Worm (Caenorhabditis elegans) whole organism, L1 larva: ENCODE measurements around the gene C48B4.11.

ENCODE experiments used
- C04F5.9 ChIP-seq: sonication (generic microtip); optimal IDR thresholded peaks from 2 replicates; lab custom pipeline; 2016; ENCODE audit warnings: missing genetic modification characterization, missing compliant biosample characterization
- C34B4.2 ChIP-seq: sonication (generic microtip); optimal IDR thresholded peaks from 2 replicates; lab custom pipeline; 2017; ENCODE audit warnings: mild to moderate bottlenecking, missing genetic modification characterization, missing compliant biosample characterization
- F16B12.6 ChIP-seq: fragments of 150-350 bp; optimal IDR thresholded peaks from 2 replicates; lab custom pipeline; 2014; ENCODE audit warnings: missing biosample characterization, missing genetic modification characterization
- Y116A8C.19 ChIP-seq: sonication (generic microtip); optimal IDR thresholded peaks from 2 replicates; lab custom pipeline; 2016; ENCODE audit warnings: missing compliant biosample characterization, missing genetic modification characterization, borderline replicate concordance
- alr-1 ChIP-seq: fragments of 200-800 bp; sonication (Bioruptor generic); optimal IDR thresholded peaks from 2 replicates; lab custom pipeline; 2018; ENCODE audit warnings: borderline replicate concordance, mild to moderate bottlenecking, missing genetic modification characterization, missing compliant biosample characterization
- aly-2 ChIP-seq: fragments of 150-350 bp; optimal IDR thresholded peaks from 2 replicates; lab custom pipeline; 2014; ENCODE audit warnings: missing biosample characterization, missing genetic modification characterization
- blmp-1 ChIP-seq: fragments of 150-350 bp; optimal IDR thresholded peaks from 2 replicates; lab custom pipeline; 2014; ENCODE audit warnings: missing biosample characterization, missing genetic modification characterization
- ceh-8 ChIP-seq: fragments of 200-800 bp; sonication (Bioruptor generic); optimal IDR thresholded peaks from 2 replicates; lab custom pipeline; 2018; ENCODE audit warnings: mild to moderate bottlenecking, missing genetic modification characterization, moderate library complexity, missing compliant biosample characterization
- ceh-88 ChIP-seq: fragments of 200-800 bp; sonication (Bioruptor generic); IDR thresholded peaks from 2 replicates; pipeline ENCODE4 v1.3.6; 2022; ENCODE audit warnings: missing genetic modification characterization, missing compliant biosample characterization
- ceh-90 ChIP-seq: sonication (generic microtip); optimal IDR thresholded peaks from 2 replicates; lab custom pipeline; 2016; ENCODE audit warnings: missing genetic modification characterization, missing compliant biosample characterization
- ces-1 ChIP-seq: fragments of 150-350 bp; optimal IDR thresholded peaks from 2 replicates; lab custom pipeline; 2014; ENCODE audit warnings: missing biosample characterization, missing genetic modification reagents, missing genetic modification characterization
- dpl-1 ChIP-seq, 3 experiments: fragments of 150-350 bp in 2 of 3; sonication (generic microtip) in 1 of 3; optimal IDR thresholded peaks; 2 replicates each; lab custom pipeline; 2014 to 2017; ENCODE audit warnings: missing biosample characterization in 3 of 3, missing genetic modification characterization in 3 of 3, missing genetic modification reagents in 3 of 3
- dsc-1 ChIP-seq: sonication (generic microtip); optimal IDR thresholded peaks from 2 replicates; lab custom pipeline; 2016; ENCODE audit warnings: mild to moderate bottlenecking, missing genetic modification characterization, missing compliant biosample characterization
- efl-1 ChIP-seq, 4 experiments: fragments of 150-350 bp; optimal IDR thresholded peaks in 3 of 4; peaks in 1 of 4; 1 replicate in 1 of 4; 2 replicates in 3 of 4; lab custom pipeline; 2014; ENCODE audit warnings: missing biosample characterization in 2 of 4, missing genetic modification characterization in 2 of 4, missing genetic modification reagents in 2 of 4
- efl-3 ChIP-seq: fragments of 200-800 bp; sonication (Bioruptor generic); optimal IDR thresholded peaks from 2 replicates; lab custom pipeline; 2018; ENCODE audit warnings: mild to moderate bottlenecking, missing genetic modification characterization, missing compliant biosample characterization
- egl-13 ChIP-seq: sonication (generic microtip); optimal IDR thresholded peaks from 2 replicates; lab custom pipeline; 2016; ENCODE audit warnings: missing genotype, missing genetic modification reagents, missing genetic modification characterization, missing compliant biosample characterization
- egl-27 ChIP-seq, 2 experiments: fragments of 150-350 bp in 1 of 2; sonication (generic microtip); optimal IDR thresholded peaks; 3 replicates each; lab custom pipeline; 2017 to 2018; ENCODE audit warnings: missing biosample characterization in 2 of 2, missing genetic modification characterization in 2 of 2, missing genetic modification reagents in 2 of 2
- elt-2 ChIP-seq: sonication (generic microtip); optimal IDR thresholded peaks from 2 replicates; lab custom pipeline; 2016; ENCODE audit warnings: missing genetic modification characterization, mild to moderate bottlenecking, inconsistent platforms, missing compliant biosample characterization, missing genetic modification reagents
- ets-5 ChIP-seq: fragments of 200-800 bp; sonication (Bioruptor generic); IDR thresholded peaks from 2 replicates; pipeline ENCODE4 v1.3.6; 2022; ENCODE audit warnings: missing genetic modification characterization, missing compliant biosample characterization
- fkh-10 ChIP-seq: sonication (generic microtip); optimal IDR thresholded peaks from 2 replicates; lab custom pipeline; 2017; ENCODE audit warnings: missing biosample characterization, missing genetic modification reagents, missing genetic modification characterization
- fkh-8 ChIP-seq: sonication (generic microtip); optimal IDR thresholded peaks from 2 replicates; lab custom pipeline; 2016; ENCODE audit warnings: mild to moderate bottlenecking, missing genetic modification characterization, missing compliant biosample characterization
- fos-1 ChIP-seq: fragments of 150-350 bp; optimal IDR thresholded peaks from 2 replicates; lab custom pipeline; 2014; ENCODE audit warnings: missing biosample characterization, missing genetic modification characterization
- hlh-4 ChIP-seq: sonication (generic microtip); optimal IDR thresholded peaks from 2 replicates; lab custom pipeline; 2016; ENCODE audit warnings: mild to moderate bottlenecking, missing genetic modification characterization, missing compliant biosample characterization
- hpl-2 ChIP-seq: fragments of 150-350 bp; optimal IDR thresholded peaks from 2 replicates; lab custom pipeline; 2014; ENCODE audit warnings: missing biosample characterization, missing genetic modification reagents, missing genetic modification characterization
- irx-1 ChIP-seq: sonication (generic microtip); optimal IDR thresholded peaks from 2 replicates; lab custom pipeline; 2016; ENCODE audit warnings: missing genetic modification characterization, missing compliant biosample characterization
- lin-39 ChIP-seq: fragments of 150-350 bp; optimal IDR thresholded peaks from 2 replicates; lab custom pipeline; 2014; ENCODE audit warnings: missing biosample characterization, missing genetic modification reagents, missing genetic modification characterization
- mef-2 ChIP-seq: fragments of 150-350 bp; optimal IDR thresholded peaks from 2 replicates; lab custom pipeline; 2014; ENCODE audit warnings: missing biosample characterization, missing genetic modification characterization
- mep-1 ChIP-seq: fragments of 150-350 bp; optimal IDR thresholded peaks from 2 replicates; lab custom pipeline; 2014; ENCODE audit warnings: missing biosample characterization, missing genetic modification characterization
- nhr-12 ChIP-seq: sonication (generic microtip); optimal IDR thresholded peaks from 2 replicates; lab custom pipeline; 2017; ENCODE audit warnings: missing biosample characterization, missing genetic modification characterization
- nhr-19 ChIP-seq: fragments of 200-800 bp; sonication (Bioruptor generic); conservative IDR thresholded peaks from 2 replicates; pipeline ENCODE4 v1.3.6; 2022; ENCODE audit warnings: missing genetic modification characterization, missing compliant biosample characterization
- nhr-20 ChIP-seq: sonication (generic microtip); optimal IDR thresholded peaks from 2 replicates; lab custom pipeline; 2016; ENCODE audit warnings: mild to moderate bottlenecking, missing genetic modification characterization, missing compliant biosample characterization
- nhr-47 ChIP-seq: sonication (generic microtip); optimal IDR thresholded peaks from 2 replicates; lab custom pipeline; 2016; ENCODE audit warnings: mild to moderate bottlenecking, missing genetic modification characterization, moderate library complexity, missing compliant biosample characterization
- nhr-71 ChIP-seq: sonication (generic microtip); optimal IDR thresholded peaks from 2 replicates; lab custom pipeline; 2016; ENCODE audit warnings: mild to moderate bottlenecking, missing genetic modification characterization, moderate library complexity, missing compliant biosample characterization
- nhr-76 ChIP-seq: sonication (generic microtip); optimal IDR thresholded peaks from 2 replicates; lab custom pipeline; 2017; ENCODE audit warnings: missing biosample characterization, missing genetic modification characterization
- nhr-85 ChIP-seq: sonication (generic microtip); peaks from one replicate; lab custom pipeline; 2016; ENCODE audit warnings: missing genetic modification characterization, inconsistent platforms, missing compliant biosample characterization
- nhr-90 ChIP-seq: sonication (generic microtip); optimal IDR thresholded peaks from 2 replicates; lab custom pipeline; 2016; ENCODE audit warnings: mild to moderate bottlenecking, missing genetic modification characterization, missing compliant biosample characterization; ENCODE audit not compliant: poor library complexity
- pag-3 ChIP-seq: sonication (generic microtip); optimal IDR thresholded peaks from 2 replicates; lab custom pipeline; 2017; ENCODE audit warnings: missing genetic modification characterization, mild to moderate bottlenecking, missing compliant biosample characterization, antibody characterized with exemption, borderline replicate concordance; ENCODE audit not compliant: insufficient read depth
- pax-3 ChIP-seq: fragments of 200-800 bp; sonication (Bioruptor generic); optimal IDR thresholded peaks from 2 replicates; lab custom pipeline; 2018; ENCODE audit warnings: mild to moderate bottlenecking, missing genetic modification characterization, moderate library complexity, missing compliant biosample characterization
- pqm-1 ChIP-seq: sonication (generic microtip); optimal IDR thresholded peaks from 3 replicates; lab custom pipeline; 2017; ENCODE audit warnings: missing biosample characterization, missing genetic modification characterization
- rnt-1 ChIP-seq: sonication (generic microtip); optimal IDR thresholded peaks from 2 replicates; lab custom pipeline; 2016; ENCODE audit warnings: mild to moderate bottlenecking, missing genetic modification characterization, moderate library complexity, missing compliant biosample characterization
- snu-23 ChIP-seq: sonication (generic microtip); optimal IDR thresholded peaks from 2 replicates; lab custom pipeline; 2016; ENCODE audit warnings: missing genetic modification characterization, missing compliant biosample characterization
- sox-4 ChIP-seq: sonication (generic microtip); optimal IDR thresholded peaks from 2 replicates; lab custom pipeline; 2016; ENCODE audit warnings: missing genetic modification characterization, missing compliant biosample characterization
- tbx-2 ChIP-seq: sonication (generic microtip); optimal IDR thresholded peaks from 2 replicates; lab custom pipeline; 2016; ENCODE audit warnings: missing genetic modification characterization, missing compliant biosample characterization
- tlp-1 ChIP-seq: fragments of 150-350 bp; optimal IDR thresholded peaks from 2 replicates; lab custom pipeline; 2014; ENCODE audit warnings: missing biosample characterization, missing genetic modification characterization
- unc-130 ChIP-seq: fragments of 150-350 bp; optimal IDR thresholded peaks from 2 replicates; lab custom pipeline; 2017; ENCODE audit warnings: missing biosample characterization, missing genetic modification characterization, inconsistent platforms
- unc-30 ChIP-seq: sonication (generic microtip); optimal IDR thresholded peaks from 2 replicates; lab custom pipeline; 2017; ENCODE audit warnings: missing biosample characterization, missing genetic modification characterization
- unc-62 ChIP-seq: fragments of 150-350 bp; optimal IDR thresholded peaks from 2 replicates; lab custom pipeline; 2014; ENCODE audit warnings: missing biosample characterization, missing genetic modification reagents, missing genetic modification characterization
- unc-98 ChIP-seq: fragments of 200-800 bp; sonication (Bioruptor generic); IDR thresholded peaks from 2 replicates; pipeline ENCODE4 v1.3.6; 2022; ENCODE audit warnings: missing genetic modification characterization, missing compliant biosample characterization
- xbp-1 ChIP-seq: sonication (generic microtip); optimal IDR thresholded peaks from 2 replicates; lab custom pipeline; 2016; ENCODE audit warnings: missing genetic modification characterization, missing compliant biosample characterization
- zag-1 ChIP-seq: fragments of 150-350 bp; optimal IDR thresholded peaks from 2 replicates; lab custom pipeline; 2014; ENCODE audit warnings: missing biosample characterization, missing genetic modification characterization
- zip-4 ChIP-seq: fragments of 200-800 bp; sonication (Bioruptor generic); optimal IDR thresholded peaks from 2 replicates; lab custom pipeline; 2018; ENCODE audit warnings: mild to moderate bottlenecking, missing genetic modification characterization, moderate library complexity, missing compliant biosample characterization
- ztf-11 ChIP-seq, 2 experiments: sonication (generic microtip); optimal IDR thresholded peaks; 2 replicates each; lab custom pipeline; 2016 to 2017; ENCODE audit warnings: missing genetic modification characterization in 2 of 2, missing biosample characterization in 1 of 2, missing compliant biosample characterization in 1 of 2
- ztf-4 ChIP-seq: fragments of 150-350 bp; optimal IDR thresholded peaks from 2 replicates; lab custom pipeline; 2014; ENCODE audit warnings: missing biosample characterization, missing genetic modification characterization

The C48B4.11 gene

DNA sequence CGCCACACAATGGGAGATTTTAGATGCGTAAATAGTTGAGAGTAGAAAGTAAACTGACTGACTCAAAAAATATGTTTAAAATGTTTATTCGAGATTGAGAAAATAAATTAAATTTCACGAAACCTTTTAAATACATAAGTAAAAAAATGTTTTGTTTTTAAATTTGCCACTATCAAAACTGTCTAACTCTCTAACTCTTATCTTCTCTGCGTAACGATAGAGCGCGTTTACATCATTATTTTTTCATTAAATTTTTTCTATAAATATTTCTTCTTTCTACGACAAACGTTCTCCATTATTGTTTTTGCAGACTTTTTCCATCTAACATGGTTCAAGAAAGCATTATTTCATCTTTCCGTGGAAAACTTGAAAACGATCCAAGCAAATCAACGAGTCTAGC is 23.1 kb downstream of the C48B4.11 start, which contains the start of gene eif-2Balpha:
Gene eif-2Balpha, plus strand, starts transcription at position 304 of the 400 bp plus-strand sequence.
- no peak for TF ChIP-seq nhr-12 (tag; lab: Kevin White, UChicago)
- no peak for TF ChIP-seq hpl-2 (GFP tag; lab: Kevin White, UChicago)
- no peak for TF ChIP-seq xbp-1 (tag; lab: Kevin White, UChicago)
- TF ChIP-seq ets-5 (GFP tag; lab: Robert Waterston, UW), result no peak
- no peak for TF ChIP-seq aly-2 (tag; lab: Kevin White, UChicago)
- no peak for TF ChIP-seq rnt-1 (tag; lab: Kevin White, UChicago)
- peak; percentile 29 to 70 for TF ChIP-seq efl-1 (optimal IDR thresholded peaks at IDR 0.05; lab: Kevin White, UChicago)
- TF ChIP-seq efl-1 (GFP tag; optimal IDR thresholded peaks at IDR 0.05 in 1 of 2; lab: Kevin White, UChicago), result peak; percentile 79 to 96
- TF ChIP-seq nhr-90 (tag; lab: Kevin White, UChicago), result no peak
- no peak for TF ChIP-seq pag-3 (tag; lab: Kevin White, UChicago)
- no peak for TF ChIP-seq ces-1 (GFP tag; lab: Kevin White, UChicago)
- peak; percentile 32 for TF ChIP-seq blmp-1 (tag; lab: Kevin White, UChicago)
- TF ChIP-seq unc-30 (tag; lab: Kevin White, UChicago), result no peak
- TF ChIP-seq fkh-10 (GFP tag; lab: Kevin White, UChicago), result no peak
- TF ChIP-seq tlp-1 (tag; lab: Kevin White, UChicago), result no peak
- TF ChIP-seq C04F5.9 (tag; lab: Kevin White, UChicago), result no peak
- TF ChIP-seq egl-27 (tag; optimal IDR thresholded peaks at IDR 0.05; lab: Kevin White, UChicago), result no peak
- no peak for TF ChIP-seq unc-98 (GFP tag; lab: Robert Waterston, UW)
- TF ChIP-seq hlh-4 (tag; lab: Kevin White, UChicago), result no peak
- TF ChIP-seq unc-130 (tag; lab: Kevin White, UChicago), result no peak
- no peak for TF ChIP-seq pqm-1 (tag; lab: Kevin White, UChicago)
- TF ChIP-seq nhr-85 (tag; lab: Kevin White, UChicago), result peak; percentile 38
- peak; percentile 16 for TF ChIP-seq mep-1 (tag; lab: Kevin White, UChicago)
- TF ChIP-seq F16B12.6, result peak; percentile 34
- TF ChIP-seq nhr-47 (tag; lab: Kevin White, UChicago), result no peak
- no peak for TF ChIP-seq zip-4 (GFP tag; lab: Kevin White, UChicago)
- TF ChIP-seq irx-1, result no peak
- TF ChIP-seq efl-3 (GFP tag; lab: Kevin White, UChicago), result no peak
- no peak for TF ChIP-seq ceh-90 (tag; lab: Kevin White, UChicago)
- TF ChIP-seq nhr-20 (tag; lab: Kevin White, UChicago), result peak; percentile 4
- no peak for TF ChIP-seq nhr-71 (tag; lab: Kevin White, UChicago)
- TF ChIP-seq tbx-2 (tag; lab: Kevin White, UChicago), result peak; percentile 21
- TF ChIP-seq egl-13 (tag; lab: Kevin White, UChicago), result no peak
- no peak for TF ChIP-seq ztf-4 (tag; lab: Kevin White, UChicago)
- no peak for TF ChIP-seq pax-3 (tag; lab: Kevin White, UChicago)
- no peak for TF ChIP-seq Y116A8C.19 (tag; lab: Kevin White, UChicago)
- TF ChIP-seq fkh-8, result no peak
- no peak for TF ChIP-seq elt-2 (tag; lab: Kevin White, UChicago)
- TF ChIP-seq ceh-88 (GFP tag; lab: Robert Waterston, UW), result no peak
- TF ChIP-seq C34B4.2 (tag; lab: Kevin White, UChicago), result no peak
- TF ChIP-seq zag-1 (tag; lab: Kevin White, UChicago), result no peak
- TF ChIP-seq sox-4 (tag; lab: Kevin White, UChicago), result no peak
- peak; percentile 28 for TF ChIP-seq snu-23 (GFP tag; lab: Kevin White, UChicago)
- TF ChIP-seq lin-39, result no peak
- no peak for TF ChIP-seq nhr-76
- no peak for TF ChIP-seq alr-1 (tag; lab: Kevin White, UChicago)
- TF ChIP-seq ztf-11 (tag; optimal IDR thresholded peaks at IDR 0.05; lab: Kevin White, UChicago), result no peak
- no peak for TF ChIP-seq nhr-19
- no peak for TF ChIP-seq fos-1 (tag; lab: Kevin White, UChicago)
- no peak for TF ChIP-seq mef-2 (tag; lab: Kevin White, UChicago)
- no peak for TF ChIP-seq unc-62 (GFP tag; lab: Kevin White, UChicago)
- peak; percentile 70 to 80 (median 71) for TF ChIP-seq dpl-1 (GFP tag; optimal IDR thresholded peaks at IDR 0.05; lab: Kevin White, UChicago)
- no peak for TF ChIP-seq dsc-1 (tag; lab: Kevin White, UChicago)
- no peak for TF ChIP-seq ceh-8
